Worm (Caenorhabditis elegans) whole organism, young adult: ENCODE results near the gene pab-2.

Experiments
- B0019.2 ChIP-seq: fragments of 200-800 bp; sonication (Bioruptor generic); conservative IDR thresholded peaks from 2 replicates; pipeline ENCODE4 v1.3.6; 2022; ENCODE audit warnings: missing genetic modification reagents, missing genetic modification characterization, missing compliant biosample characterization
- B0035.1 ChIP-seq: sonication (generic microtip); optimal IDR thresholded peaks from 2 replicates; lab custom pipeline; 2016; ENCODE audit warnings: missing genetic modification characterization, mild to moderate bottlenecking, missing compliant biosample characterization, missing genotype, missing genetic modification reagents
- B0261.1 ChIP-seq: sonication (generic microtip); optimal IDR thresholded peaks from 2 replicates; lab custom pipeline; 2016; ENCODE audit warnings: mild to moderate bottlenecking, missing genetic modification characterization, moderate library complexity, missing compliant biosample characterization
- D2030.7 ChIP-seq: fragments of 200-800 bp; sonication (Bioruptor generic); IDR thresholded peaks from 2 replicates; pipeline ENCODE4 v1.3.6; 2022; ENCODE audit warnings: missing genetic modification reagents, missing genetic modification characterization, missing compliant biosample characterization
- F22D6.2 ChIP-seq: sonication (generic microtip); optimal IDR thresholded peaks from 2 replicates; lab custom pipeline; 2016; ENCODE audit warnings: mild to moderate bottlenecking, missing genetic modification characterization, missing compliant biosample characterization
- F23B12.7 ChIP-seq: sonication (generic microtip); optimal IDR thresholded peaks from 2 replicates; lab custom pipeline; 2017; ENCODE audit warnings: missing genetic modification characterization, mild to moderate bottlenecking, missing compliant biosample characterization, antibody characterized with exemption, moderate library complexity; ENCODE audit not compliant: insufficient read depth
- F37B4.10 ChIP-seq: fragments of 200-800 bp; sonication (Bioruptor generic); IDR thresholded peaks from 2 replicates; pipeline ENCODE4 v1.3.6; 2022; ENCODE audit warnings: missing genetic modification characterization, missing compliant biosample characterization
- F57C9.4 ChIP-seq: sonication (generic microtip); optimal IDR thresholded peaks from 2 replicates; lab custom pipeline; 2017; ENCODE audit warnings: mild to moderate bottlenecking, missing genetic modification characterization, missing compliant biosample characterization
- T07F8.4 ChIP-seq: sonication (generic microtip); optimal IDR thresholded peaks from 2 replicates; lab custom pipeline; 2016; ENCODE audit warnings: mild to moderate bottlenecking, missing genetic modification characterization, moderate library complexity, missing compliant biosample characterization
- Y56A3A.18 ChIP-seq: fragments of 200-800 bp; sonication (Bioruptor generic); IDR thresholded peaks from 2 replicates; pipeline ENCODE4 v1.3.6; 2022; ENCODE audit warnings: missing genetic modification reagents, missing genetic modification characterization, missing compliant biosample characterization
- Y67H2A.10 ChIP-seq: fragments of 200-800 bp; sonication (Bioruptor generic); conservative IDR thresholded peaks from 2 replicates; pipeline ENCODE4 v1.3.6; 2022; ENCODE audit warnings: missing genetic modification reagents, missing genetic modification characterization, missing compliant biosample characterization
- aptf-2 ChIP-seq: fragments of 200-800 bp; sonication (Bioruptor generic); conservative IDR thresholded peaks from 2 replicates; pipeline ENCODE4 v1.3.6; 2022; ENCODE audit warnings: missing genetic modification reagents, missing genetic modification characterization, missing compliant biosample characterization
- attf-5 ChIP-seq: fragments of 200-800 bp; sonication (Bioruptor generic); optimal IDR thresholded peaks from 2 replicates; lab custom pipeline; 2018; ENCODE audit warnings: mild to moderate bottlenecking, missing genetic modification characterization, missing compliant biosample characterization
- bed-1 ChIP-seq: fragments of 200-800 bp; sonication (Bioruptor generic); IDR thresholded peaks from 2 replicates; pipeline ENCODE4 v1.3.6; 2022; ENCODE audit warnings: missing genetic modification reagents, missing genetic modification characterization, missing compliant biosample characterization
- cebp-1 ChIP-seq, 2 experiments: fragments of 200-800 bp in 1 of 2; sonication (Bioruptor generic) in 1 of 2; sonication (generic microtip) in 1 of 2; IDR thresholded peaks in 1 of 2; optimal IDR thresholded peaks in 1 of 2; 2 replicates each; pipeline versions ENCODE4 v1.3.6 to Lab custom; 2017 to 2022; ENCODE audit warnings: missing compliant biosample characterization in 2 of 2, missing genetic modification characterization in 2 of 2, mild to moderate bottlenecking in 1 of 2, missing genetic modification reagents in 1 of 2, moderate library complexity in 1 of 2
- ceh-58 ChIP-seq: fragments of 200-800 bp; sonication (Bioruptor generic); IDR thresholded peaks from 2 replicates; pipeline ENCODE4 v1.3.6; 2022; ENCODE audit warnings: missing genetic modification characterization, missing compliant biosample characterization
- efl-1 ChIP-seq: fragments of 150-350 bp; optimal IDR thresholded peaks from 2 replicates; lab custom pipeline; 2014; ENCODE audit warnings: missing biosample characterization, missing genetic modification reagents, missing genetic modification characterization
- egrh-3 ChIP-seq: fragments of 200-800 bp; sonication (Bioruptor generic); IDR thresholded peaks from 2 replicates; pipeline ENCODE4 v1.3.6; 2022; ENCODE audit warnings: missing genetic modification reagents, missing genetic modification characterization, missing compliant biosample characterization
- ets-4 ChIP-seq: fragments of 200-800 bp; sonication (Bioruptor generic); optimal IDR thresholded peaks from 2 replicates; lab custom pipeline; 2018; ENCODE audit warnings: mild to moderate bottlenecking, missing genetic modification characterization, missing compliant biosample characterization
- hmg-20 ChIP-seq: fragments of 200-800 bp; sonication (Bioruptor generic); IDR thresholded peaks from 2 replicates; pipeline ENCODE4 v1.3.6; 2022; ENCODE audit warnings: missing genetic modification reagents, missing genetic modification characterization, missing compliant biosample characterization
- hsf-1 ChIP-seq: fragments of 200-800 bp; sonication (Bioruptor generic); IDR thresholded peaks from 2 replicates; pipeline ENCODE4 v1.3.6; 2022; ENCODE audit warnings: missing genetic modification reagents, missing genetic modification characterization, missing compliant biosample characterization
- lin-35 ChIP-seq, 3 experiments: fragments of 150-350 bp in 2 of 3; sonication (generic microtip) in 1 of 3; optimal IDR thresholded peaks; 2 replicates each; lab custom pipeline; 2014 to 2018; ENCODE audit warnings: missing biosample characterization in 3 of 3, missing genetic modification characterization in 3 of 3, missing genetic modification reagents in 3 of 3
- lsl-1 ChIP-seq: fragments of 200-800 bp; sonication (Bioruptor generic); optimal IDR thresholded peaks from 2 replicates; lab custom pipeline; 2018; ENCODE audit warnings: mild to moderate bottlenecking, missing genetic modification characterization, moderate library complexity, missing compliant biosample characterization
- lsy-27 ChIP-seq: sonication (generic microtip); optimal IDR thresholded peaks from 2 replicates; lab custom pipeline; 2017; ENCODE audit warnings: missing genetic modification characterization, mild to moderate bottlenecking, missing compliant biosample characterization, antibody characterized with exemption, missing genotype, borderline replicate concordance; ENCODE audit not compliant: insufficient read depth
- madf-10 ChIP-seq: sonication (generic microtip); optimal IDR thresholded peaks from 2 replicates; lab custom pipeline; 2016; ENCODE audit warnings: mild to moderate bottlenecking, missing genetic modification characterization, missing compliant biosample characterization
- madf-3 ChIP-seq: fragments of 200-800 bp; sonication (Bioruptor generic); IDR thresholded peaks from 2 replicates; pipeline ENCODE4 v1.3.6; 2022; ENCODE audit warnings: missing genetic modification reagents, missing genetic modification characterization, missing compliant biosample characterization
- madf-6 ChIP-seq: fragments of 200-800 bp; sonication (Bioruptor generic); IDR thresholded peaks from 2 replicates; pipeline ENCODE4 v1.3.6; 2022; ENCODE audit warnings: missing genetic modification reagents, missing genetic modification characterization, missing compliant biosample characterization
- madf-8 ChIP-seq: fragments of 200-800 bp; sonication (Bioruptor generic); conservative IDR thresholded peaks from 2 replicates; pipeline ENCODE4 v1.3.6; 2022; ENCODE audit warnings: missing genetic modification reagents, missing genetic modification characterization, missing compliant biosample characterization
- mcd-1 ChIP-seq: fragments of 200-800 bp; sonication (Bioruptor generic); IDR thresholded peaks from 2 replicates; pipeline ENCODE4 v1.3.6; 2022; ENCODE audit warnings: missing genetic modification reagents, missing genetic modification characterization, missing compliant biosample characterization
- mes-4 ChIP-seq: sonication (generic microtip); optimal IDR thresholded peaks from 2 replicates; lab custom pipeline; 2016; ENCODE audit warnings: missing genotype, missing genetic modification characterization, missing compliant biosample characterization
- mxl-1 ChIP-seq: sonication (generic microtip); optimal IDR thresholded peaks from 2 replicates; lab custom pipeline; 2016; ENCODE audit warnings: missing genetic modification characterization, missing compliant biosample characterization
- nfya-1 ChIP-seq: sonication (generic microtip); optimal IDR thresholded peaks from 2 replicates; lab custom pipeline; 2017; ENCODE audit warnings: antibody characterized with exemption, missing compliant biosample characterization, missing genetic modification characterization, borderline replicate concordance; ENCODE audit not compliant: insufficient read depth
- nhr-27 ChIP-seq: fragments of 200-800 bp; sonication (Bioruptor generic); optimal IDR thresholded peaks from 2 replicates; lab custom pipeline; 2018; ENCODE audit warnings: mild to moderate bottlenecking, missing genetic modification characterization, moderate library complexity, missing compliant biosample characterization
- nhr-90 ChIP-seq: sonication (generic microtip); optimal IDR thresholded peaks from 2 replicates; lab custom pipeline; 2016; ENCODE audit warnings: missing genotype, mild to moderate bottlenecking, missing genetic modification characterization, missing compliant biosample characterization
- pbrm-1 ChIP-seq: fragments of 200-800 bp; sonication (Bioruptor generic); IDR thresholded peaks from 2 replicates; pipeline ENCODE4 v1.3.6; 2022; ENCODE audit warnings: missing genetic modification reagents, missing genetic modification characterization, missing compliant biosample characterization
- pha-4 ChIP-seq: fragments of 150-350 bp; sonication (generic microtip); optimal IDR thresholded peaks from 2 replicates; lab custom pipeline; 2014; ENCODE audit warnings: missing biosample characterization, missing genetic modification reagents, missing genetic modification characterization
- rcor-1 ChIP-seq: fragments of 200-800 bp; sonication (Bioruptor generic); IDR thresholded peaks from 2 replicates; pipeline ENCODE4 v1.3.6; 2022; ENCODE audit warnings: missing genetic modification reagents, missing genetic modification characterization, missing compliant biosample characterization
- snpc-1.1 ChIP-seq: sonication (generic microtip); optimal IDR thresholded peaks from 2 replicates; lab custom pipeline; 2017; ENCODE audit warnings: missing genetic modification characterization, mild to moderate bottlenecking, missing compliant biosample characterization, antibody characterized with exemption, moderate library complexity, missing genotype, missing genetic modification reagents; ENCODE audit not compliant: insufficient read depth
- snpc-3.4 ChIP-seq: sonication (generic microtip); optimal IDR thresholded peaks from 2 replicates; lab custom pipeline; 2017; ENCODE audit warnings: missing genetic modification characterization, mild to moderate bottlenecking, missing compliant biosample characterization, antibody characterized with exemption, moderate library complexity, missing genotype, missing genetic modification reagents
- snpc-4 ChIP-seq, 5 experiments: fragments of 150-350 bp in 1 of 5; sonication (generic microtip) in 4 of 5; optimal IDR thresholded peaks; 2 replicates each; lab custom pipeline; 2014 to 2018; ENCODE audit warnings: missing genetic modification characterization in 5 of 5, missing biosample characterization in 3 of 5, antibody characterized with exemption in 2 of 5, mild to moderate bottlenecking in 2 of 5, missing compliant biosample characterization in 2 of 5, missing genotype in 2 of 5, moderate library complexity in 2 of 5, missing genetic modification reagents in 1 of 5
- tbp1 ChIP-seq: fragments of 200-800 bp; sonication (Bioruptor generic); optimal IDR thresholded peaks from 2 replicates; lab custom pipeline; 2018; ENCODE audit warnings: mild to moderate bottlenecking, missing genetic modification characterization, missing compliant biosample characterization
- zfh-2 ChIP-seq: fragments of 200-800 bp; sonication (Bioruptor generic); conservative IDR thresholded peaks from 2 replicates; pipeline ENCODE4 v1.3.6; 2022; ENCODE audit warnings: missing genetic modification reagents, missing genetic modification characterization, missing compliant biosample characterization
- zim-3 ChIP-seq: sonication (generic microtip); optimal IDR thresholded peaks from 2 replicates; lab custom pipeline; 2017; ENCODE audit warnings: mild to moderate bottlenecking, missing genetic modification characterization, moderate library complexity, missing compliant biosample characterization
- ztf-26 ChIP-seq: sonication (generic microtip); optimal IDR thresholded peaks from 2 replicates; lab custom pipeline; 2017; ENCODE audit warnings: missing genetic modification characterization, missing compliant biosample characterization
- ztf-6 ChIP-seq: fragments of 200-800 bp; sonication (Bioruptor generic); IDR thresholded peaks from 2 replicates; pipeline ENCODE4 v1.3.6; 2022; ENCODE audit warnings: missing genetic modification reagents, missing genetic modification characterization, missing compliant biosample characterization

pab-2 gene

ce11 chrX:13527347-13528092 lies at the start of gene pab-2:
Gene pab-2 (minus strand): TSS chrX:13527415.
- TF ChIP-seq nhr-27, result no peak
- peak; percentile 97 for TF ChIP-seq zfh-2 (GFP tag; lab: Robert Waterston, UW)
- no peak for TF ChIP-seq pha-4 (tag; lab: Kevin White, UChicago)
- TF ChIP-seq bed-1, result no peak
- no peak for TF ChIP-seq B0019.2 (GFP tag; lab: Robert Waterston, UW)
- TF ChIP-seq B0035.1, result no peak
- TF ChIP-seq B0261.1, result no peak
- no peak for TF ChIP-seq F23B12.7 (tag; lab: Kevin White, UChicago)
- no peak for TF ChIP-seq hmg-20 (GFP tag; lab: Robert Waterston, UW)
- peak; percentile 53 for TF ChIP-seq attf-5 (GFP tag; lab: Kevin White, UChicago)
- TF ChIP-seq lsl-1 (GFP tag; lab: Kevin White, UChicago), result no peak
- TF ChIP-seq mcd-1, result peak; percentile 65
- TF ChIP-seq snpc-1.1 (tag; lab: Kevin White, UChicago), result no peak
- no peak for TF ChIP-seq mxl-1 (tag; lab: Kevin White, UChicago)
- TF ChIP-seq snpc-3.4 (tag; lab: Kevin White, UChicago), result no peak
- peak; percentile 46 for TF ChIP-seq ets-4
- peak; percentile 53 for TF ChIP-seq madf-10 (tag; lab: Kevin White, UChicago)
- no peak for TF ChIP-seq ztf-6
- no peak for TF ChIP-seq mes-4 (tag; lab: Kevin White, UChicago)
- peak; percentile 30; the same call in 1 of the 2 replicates for TF ChIP-seq madf-6 (GFP tag; lab: Robert Waterston, UW)
- no peak for TF ChIP-seq Y67H2A.10 (GFP tag; lab: Robert Waterston, UW)
- TF ChIP-seq cebp-1 (GFP tag; IDR thresholded peaks at IDR 0.05; lab: Robert Waterston, UW), result peak; percentile 59; the same call in 1 of the 2 replicates
- TF ChIP-seq cebp-1 (tag; optimal IDR thresholded peaks at IDR 0.05; lab: Kevin White, UChicago), result peak; percentile 73
- 0 out of 2 replicates have a peak, but pooled peaks have one; percentile 27 for TF ChIP-seq rcor-1
- no peak for TF ChIP-seq snpc-4 (GFP tag; optimal IDR thresholded peaks at IDR 0.05; lab: Kevin White, UChicago)
- peak in 3 of 4 experiments; percentile 22 to 50 (median 41) for TF ChIP-seq snpc-4 (tag; optimal IDR thresholded peaks at IDR 0.05; lab: Kevin White, UChicago)
- TF ChIP-seq lin-35 (GFP tag; optimal IDR thresholded peaks at IDR 0.05; lab: Kevin White, UChicago), result peak in 1 of 3 experiments; percentile 44
- TF ChIP-seq F37B4.10 (GFP tag; lab: Robert Waterston, UW), result 0 out of 2 replicates have a peak, but pooled peaks have one; percentile 43
- TF ChIP-seq lsy-27 (tag; lab: Kevin White, UChicago), result no peak
- no peak for TF ChIP-seq F57C9.4 (tag; lab: Kevin White, UChicago)
- no peak for TF ChIP-seq F22D6.2 (tag; lab: Kevin White, UChicago)
- peak; percentile 58 for TF ChIP-seq egrh-3 (GFP tag; lab: Robert Waterston, UW)
- no peak for TF ChIP-seq nfya-1 (tag; lab: Kevin White, UChicago)
- no peak for TF ChIP-seq aptf-2 (GFP tag; lab: Robert Waterston, UW)
- no peak for TF ChIP-seq zim-3 (tag; lab: Kevin White, UChicago)
- TF ChIP-seq nhr-90 (tag; lab: Kevin White, UChicago), result peak; percentile 63
- TF ChIP-seq T07F8.4 (tag; lab: Kevin White, UChicago), result no peak
- no peak for TF ChIP-seq D2030.7 (GFP tag; lab: Robert Waterston, UW)
- peak; percentile 82 for TF ChIP-seq ztf-26 (tag; lab: Kevin White, UChicago)
- no peak for TF ChIP-seq hsf-1 (GFP tag; lab: Robert Waterston, UW)
- 0 out of 2 replicates have a peak, but pooled peaks have one; percentile 49 for TF ChIP-seq Y56A3A.18 (GFP tag; lab: Robert Waterston, UW)
- no peak for TF ChIP-seq madf-8 (GFP tag; lab: Robert Waterston, UW)
- TF ChIP-seq madf-3, result no peak
- no peak; the same call in 1 of the 2 replicates for TF ChIP-seq pbrm-1
- TF ChIP-seq efl-1, result no peak
- peak; percentile 65 for TF ChIP-seq tbp1 (GFP tag; lab: Kevin White, UChicago)
- TF ChIP-seq ceh-58 (GFP tag; lab: Robert Waterston, UW), result no peak
